Worm (Caenorhabditis elegans) whole organism, L3 larva: ENCODE measurements around the gene chil-18.

Source experiments
- R02D3.7 ChIP-seq: fragments of 150-350 bp; optimal IDR thresholded peaks from 2 replicates; lab custom pipeline; 2014; ENCODE audit warnings: missing biosample characterization, missing genetic modification characterization
- ceh-82 ChIP-seq: fragments of 150-350 bp; optimal IDR thresholded peaks from 2 replicates; lab custom pipeline; 2014; ENCODE audit warnings: missing biosample characterization, missing genetic modification characterization
- elt-1 ChIP-seq: fragments of 150-350 bp; optimal IDR thresholded peaks from 2 replicates; lab custom pipeline; 2014; ENCODE audit warnings: missing biosample characterization, missing genetic modification characterization
- elt-2 ChIP-seq: sonication (generic microtip); optimal IDR thresholded peaks from 2 replicates; lab custom pipeline; 2016; ENCODE audit warnings: missing genetic modification reagents, mild to moderate bottlenecking, missing genetic modification characterization, missing compliant biosample characterization
- elt-3 ChIP-seq, 3 experiments: fragments of 150-350 bp in 1 of 3; sonication (generic microtip) in 2 of 3; optimal IDR thresholded peaks; 2 replicates in 2 of 3; 4 replicates in 1 of 3; lab custom pipeline; 2014 to 2017; ENCODE audit warnings: missing biosample characterization in 3 of 3, missing genetic modification characterization in 3 of 3
- eor-1 ChIP-seq, 2 experiments: fragments of 150-350 bp; optimal IDR thresholded peaks; 2 replicates each; lab custom pipeline; 2014 to 2018; ENCODE audit warnings: missing biosample characterization in 2 of 2, missing genetic modification characterization in 2 of 2
- hmg-11 ChIP-seq: sonication (generic microtip); optimal IDR thresholded peaks from 2 replicates; lab custom pipeline; 2016; ENCODE audit warnings: missing genetic modification characterization, missing compliant biosample characterization
- jun-1 ChIP-seq: fragments of 150-350 bp; optimal IDR thresholded peaks from 2 replicates; lab custom pipeline; 2014; ENCODE audit warnings: missing biosample characterization, missing genetic modification reagents, missing genetic modification characterization
- lin-39 ChIP-seq: fragments of 150-350 bp; optimal IDR thresholded peaks from 2 replicates; lab custom pipeline; 2018; ENCODE audit warnings: missing biosample characterization, missing genetic modification reagents, missing genetic modification characterization
- lsy-12 ChIP-seq: sonication (generic microtip); optimal IDR thresholded peaks from 2 replicates; lab custom pipeline; 2016; ENCODE audit warnings: mild to moderate bottlenecking, missing genetic modification characterization, missing compliant biosample characterization
- mml-1 ChIP-seq: fragments of 150-350 bp; sonication (generic microtip); optimal IDR thresholded peaks from 3 replicates; lab custom pipeline; 2014; ENCODE audit warnings: missing biosample characterization, missing genetic modification characterization
- nfya-1 ChIP-seq: sonication (generic microtip); optimal IDR thresholded peaks from 2 replicates; lab custom pipeline; 2017; ENCODE audit warnings: missing genetic modification characterization, mild to moderate bottlenecking, missing compliant biosample characterization, antibody characterized with exemption, moderate library complexity; ENCODE audit not compliant: insufficient read depth
- nhr-11 ChIP-seq: fragments of 150-350 bp; optimal IDR thresholded peaks from 2 replicates; lab custom pipeline; 2014; ENCODE audit warnings: missing biosample characterization, missing genetic modification characterization
- nhr-12 ChIP-seq: fragments of 150-350 bp; optimal IDR thresholded peaks from 2 replicates; lab custom pipeline; 2014; ENCODE audit warnings: missing biosample characterization, missing genetic modification characterization
- nhr-237 ChIP-seq: fragments of 150-350 bp; optimal IDR thresholded peaks from 2 replicates; lab custom pipeline; 2014; ENCODE audit warnings: missing biosample characterization, missing genetic modification characterization
- nhr-28 ChIP-seq: fragments of 150-350 bp; optimal IDR thresholded peaks from 2 replicates; lab custom pipeline; 2014; ENCODE audit warnings: missing biosample characterization, missing genetic modification characterization
- nhr-43 ChIP-seq: sonication (generic microtip); optimal IDR thresholded peaks from 2 replicates; lab custom pipeline; 2016; ENCODE audit warnings: mild to moderate bottlenecking, missing genetic modification characterization, missing compliant biosample characterization; ENCODE audit not compliant: poor library complexity, severe bottlenecking
- nhr-76 ChIP-seq: fragments of 150-350 bp; sonication (generic microtip); optimal IDR thresholded peaks from 5 replicates; lab custom pipeline; 2014; ENCODE audit warnings: missing biosample characterization, missing genetic modification characterization
- pha-4 ChIP-seq: fragments of 150-350 bp; optimal IDR thresholded peaks from 2 replicates; lab custom pipeline; 2014; ENCODE audit warnings: missing biosample characterization, missing genetic modification reagents, missing genetic modification characterization
- pqm-1 ChIP-seq: fragments of 150-350 bp; optimal IDR thresholded peaks from 2 replicates; lab custom pipeline; 2017; ENCODE audit warnings: missing biosample characterization, missing genetic modification characterization, inconsistent platforms
- sea-2 ChIP-seq: fragments of 150-350 bp; sonication (generic microtip); optimal IDR thresholded peaks from 4 replicates; lab custom pipeline; 2014; ENCODE audit warnings: missing biosample characterization, missing genetic modification reagents, missing genetic modification characterization
- unc-62 ChIP-seq: fragments of 150-350 bp; sonication (generic microtip); optimal IDR thresholded peaks from 4 replicates; lab custom pipeline; 2014; ENCODE audit warnings: missing biosample characterization, missing genetic modification reagents, missing genetic modification characterization
- ztf-11 ChIP-seq: fragments of 150-350 bp; optimal IDR thresholded peaks from 2 replicates; lab custom pipeline; 2014; ENCODE audit warnings: missing biosample characterization, missing genetic modification characterization
- ztf-4 ChIP-seq: fragments of 150-350 bp; optimal IDR thresholded peaks from 2 replicates; lab custom pipeline; 2014; ENCODE audit warnings: missing biosample characterization, missing genetic modification characterization

Gene chil-18

DNA sequence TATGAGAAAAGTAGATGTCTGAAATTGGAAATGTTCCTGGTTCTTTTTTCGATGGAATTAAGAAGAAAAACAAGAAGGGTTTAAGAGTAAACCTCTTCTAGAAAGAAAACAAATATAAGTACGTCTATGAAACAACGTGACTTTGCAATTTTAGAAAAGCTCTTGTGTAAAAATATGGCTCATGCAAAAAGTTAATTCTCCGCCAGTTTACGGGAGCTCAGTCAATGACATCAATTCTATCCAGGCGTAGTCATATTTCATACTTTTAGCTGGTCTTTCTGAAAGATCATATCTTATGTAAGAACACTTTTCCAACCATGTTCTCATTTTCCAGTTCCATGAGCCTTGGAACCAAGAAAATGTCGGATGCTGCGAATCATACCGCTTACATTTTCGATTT, 41.9 kb downstream of the chil-18 start:
- no peak for TF ChIP-seq nhr-237 (tag; lab: Kevin White, UChicago)
- TF ChIP-seq nhr-28 (tag; lab: Kevin White, UChicago): no peak
- no peak for TF ChIP-seq elt-3 (tag; optimal IDR thresholded peaks at IDR 0.05; lab: Kevin White, UChicago)
- TF ChIP-seq ztf-11: no peak
- no peak for TF ChIP-seq ceh-82 (tag; lab: Kevin White, UChicago)
- no peak for TF ChIP-seq ztf-4 (tag; lab: Kevin White, UChicago)

DNA sequence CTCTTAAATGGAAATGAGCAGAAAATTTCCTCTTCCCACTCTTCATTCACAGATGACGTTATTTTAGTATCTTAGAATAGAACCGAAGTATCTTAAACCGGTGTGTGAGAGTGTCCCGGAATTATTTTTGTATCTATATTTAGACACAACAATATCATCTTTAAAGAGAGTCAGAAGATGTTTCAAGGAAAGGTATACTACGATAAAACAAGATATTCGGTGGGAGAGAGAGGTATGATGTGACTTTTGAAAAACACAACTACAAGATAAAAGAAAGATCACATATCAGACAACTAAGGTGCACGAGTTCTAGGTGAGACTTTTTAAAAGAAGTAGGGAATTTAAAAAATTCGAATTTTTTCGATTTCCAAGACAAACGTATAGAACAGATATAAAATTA, 42.5 kb downstream of the chil-18 start:
- TF ChIP-seq lin-39 (tag; lab: Kevin White, UChicago) (no peak), nhr-43 (tag; lab: Kevin White, UChicago) (peak; percentile 33)

DNA sequence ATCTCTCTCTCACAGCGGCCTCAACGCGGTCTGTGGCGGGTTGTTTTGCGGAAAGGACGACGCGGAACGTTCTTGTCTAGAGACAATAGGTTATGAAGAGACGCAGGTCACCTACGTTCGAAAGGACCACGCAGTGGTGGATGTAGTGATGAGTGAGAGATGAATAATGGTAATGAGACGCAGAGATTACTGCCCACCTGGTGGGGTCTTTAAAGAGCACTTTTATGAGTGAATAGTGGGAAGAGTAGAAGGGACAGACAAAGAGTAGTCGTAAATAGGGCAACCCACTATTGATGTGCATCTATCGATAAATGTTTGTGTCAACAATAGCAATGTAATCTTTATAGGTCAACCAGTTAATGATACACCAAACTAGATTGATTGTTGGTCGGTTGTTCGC, 43.0 kb downstream of the chil-18 start:
- no peak for TF ChIP-seq nhr-76 (tag; lab: Kevin White, UChicago)
- TF ChIP-seq eor-1 (tag; optimal IDR thresholded peaks at IDR 0.05; lab: Kevin White, UChicago): no peak
- peak; percentile 19 for TF ChIP-seq hmg-11 (tag; lab: Kevin White, UChicago)
- TF ChIP-seq lin-39 (tag; lab: Kevin White, UChicago): peak; percentile 8
- no peak for TF ChIP-seq unc-62 (GFP tag; lab: Kevin White, UChicago)
- peak; percentile 40 for TF ChIP-seq pha-4 (tag; lab: Kevin White, UChicago)
- no peak for TF ChIP-seq lsy-12 (tag; lab: Kevin White, UChicago)
- TF ChIP-seq elt-3 (tag; optimal IDR thresholded peaks at IDR 0.05; lab: Kevin White, UChicago): no peak
- no peak for TF ChIP-seq sea-2
- no peak for TF ChIP-seq nhr-12 (tag; lab: Kevin White, UChicago)

DNA sequence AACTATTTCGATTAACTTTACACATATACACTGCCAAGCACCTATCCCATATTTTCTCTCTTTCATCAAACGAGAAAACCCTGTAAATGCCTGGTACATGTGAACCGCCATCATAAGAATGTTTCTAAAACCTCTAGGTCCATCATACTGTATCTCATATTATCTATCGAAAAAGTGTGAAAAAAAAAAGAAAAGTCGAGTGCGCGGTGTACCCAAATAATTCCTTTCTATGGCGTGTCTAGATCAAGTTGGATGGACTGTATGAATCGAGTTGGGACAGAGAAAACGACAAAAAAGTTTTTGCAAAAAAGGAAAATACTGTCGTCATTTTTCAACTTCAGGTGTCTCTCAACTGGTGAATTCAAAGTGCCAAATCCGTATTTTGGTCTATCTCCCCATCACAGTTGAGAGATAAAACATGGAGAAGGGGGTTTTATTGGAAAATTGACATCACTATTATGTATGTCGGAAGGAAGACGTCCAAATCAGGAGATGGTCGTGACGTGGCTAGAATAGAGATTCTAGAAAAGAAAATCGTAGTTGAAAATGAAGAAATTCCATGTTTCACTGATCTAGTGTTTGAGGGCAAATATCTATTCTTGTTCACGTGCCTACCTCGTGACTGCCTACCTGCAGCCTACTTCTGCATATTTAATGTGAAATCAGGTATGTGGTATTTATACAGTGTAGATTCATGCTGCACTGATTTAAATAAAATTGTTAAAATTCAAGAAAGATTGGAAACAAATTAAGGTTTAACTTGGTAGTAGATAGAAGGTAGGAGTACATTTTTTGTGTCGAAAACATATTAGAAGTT, 45.4 kb downstream of the chil-18 start:
- peak; percentile 42 for TF ChIP-seq nhr-43 (tag; lab: Kevin White, UChicago)
- no peak for TF ChIP-seq jun-1
- no peak for TF ChIP-seq R02D3.7 (tag; lab: Kevin White, UChicago)
- no peak for TF ChIP-seq lsy-12 (tag; lab: Kevin White, UChicago)
- TF ChIP-seq mml-1: peak; percentile 24

DNA sequence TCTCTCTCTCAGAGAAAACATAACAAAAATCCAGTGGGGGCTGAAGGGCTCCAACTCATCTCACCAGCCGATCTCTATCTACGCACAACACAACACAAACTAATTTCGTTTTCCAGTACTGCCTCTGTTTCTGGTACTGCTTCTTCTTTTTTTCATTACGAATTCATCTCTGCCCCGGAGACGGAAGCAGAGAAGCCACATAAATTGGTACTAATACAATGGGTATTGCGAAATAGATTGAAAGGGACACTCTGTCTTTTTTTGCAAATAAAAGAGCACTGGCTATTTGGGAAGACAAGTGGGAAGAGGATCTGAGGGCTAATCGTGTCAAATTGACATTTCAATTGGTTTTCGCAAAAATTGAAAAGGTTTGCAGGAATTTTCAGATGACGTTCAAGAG, 49.2 kb downstream of the chil-18 start:
- TF ChIP-seq nfya-1 (tag; lab: Kevin White, UChicago) (peak; percentile 27), elt-1 (no peak), elt-2 (tag; lab: Kevin White, UChicago) (no peak)
- TF ChIP-seq, all 47 proteins: peak for 1

DNA sequence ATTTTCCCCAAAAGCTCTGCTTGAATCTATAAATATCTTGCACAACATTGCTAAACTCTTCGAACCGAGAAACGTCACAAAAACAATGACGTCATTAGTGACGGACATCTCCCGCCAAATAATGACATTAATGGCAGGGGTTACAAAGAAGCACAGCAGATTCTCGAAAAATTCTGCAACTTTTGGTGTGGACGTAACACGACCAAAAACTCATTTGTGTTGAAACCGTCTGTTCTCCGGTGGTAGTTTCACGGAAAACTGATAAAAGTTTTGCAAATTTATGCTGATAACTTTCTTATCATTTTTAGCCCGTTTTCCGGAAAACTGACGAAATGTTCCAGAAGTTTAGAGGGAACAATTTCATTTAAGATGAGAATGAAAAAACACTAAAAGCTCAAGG, 50.5 kb downstream of the chil-18 start:
- TF ChIP-seq pqm-1 (tag; lab: Kevin White, UChicago): peak; percentile 42
- TF ChIP-seq elt-2 (tag; lab: Kevin White, UChicago): peak; percentile 79
- TF ChIP-seq nhr-11 (tag; lab: Kevin White, UChicago): no peak
